Fruit fly (Drosophila melanogaster): ENCODE data around the gene Gnpnat.
A peak's percentile ranks its signal among the peaks of the same experiment; 100 is the strongest.

Gene Gnpnat

dm6 chr3R:29786016-29786996 is 48.2 kb downstream of the Gnpnat start (continued):
- no peak for TF ChIP-seq Lhr (GFP tag; optimal IDR thresholded peaks at IDR 0.05)
- peak; percentile 80 for TF ChIP-seq sens (GFP tag)
- 0 out of 2 replicates have a peak, but pooled peaks have one; percentile 30 for TF ChIP-seq E2f1 (GFP tag; IDR thresholded peaks at IDR 0.05)
- no peak for TF ChIP-seq Doc2 (GFP tag; IDR thresholded peaks at IDR 0.05)
- no peak for TF ChIP-seq CG16815 (GFP tag; optimal IDR thresholded peaks at IDR 0.05)
- TF ChIP-seq corto (GFP tag; optimal IDR thresholded peaks at IDR 0.05): peak; percentile 46
- peak; percentile 87 for TF ChIP-seq Ets65A (GFP tag)
- TF ChIP-seq CG15011 (GFP tag; optimal IDR thresholded peaks at IDR 0.05): no peak
- peak; percentile 14 for TF ChIP-seq fd96Cb (tag; optimal IDR thresholded peaks at IDR 0.05)
- no peak for TF ChIP-seq CkIIα-i1 (GFP tag; IDR thresholded peaks at IDR 0.05)
- TF ChIP-seq CG14441 (GFP tag; IDR thresholded peaks at IDR 0.05): peak; percentile 56
- TF ChIP-seq CG17328 (GFP tag; IDR thresholded peaks at IDR 0.05): peak; percentile 28; the same call in 1 of the 2 replicates
- TF ChIP-seq Sry-β (GFP tag; optimal IDR thresholded peaks at IDR 0.05): no peak
- TF ChIP-seq NFAT (GFP tag; IDR thresholded peaks at IDR 0.05): no peak
- TF ChIP-seq pb (GFP tag; optimal IDR thresholded peaks at IDR 0.05): no peak
- no peak for TF ChIP-seq otp (GFP tag; IDR thresholded peaks at IDR 0.05)
- no peak for TF ChIP-seq CG14965 (GFP tag; optimal IDR thresholded peaks at IDR 0.05; ENCODE audit: borderline replicate concordance)
- 0 out of 3 replicates have a peak, but pooled peaks have one; percentile 9 for TF ChIP-seq CG2889 (GFP tag; IDR thresholded peaks at IDR 0.05)
- TF ChIP-seq Abd-B (GFP tag; optimal IDR thresholded peaks at IDR 0.05): no peak
- TF ChIP-seq Aef1 (GFP tag; IDR thresholded peaks at IDR 0.05): peak; percentile 39; the same call in 1 of the 3 replicates
- TF ChIP-seq CG6272 (GFP tag; IDR thresholded peaks at IDR 0.05): no peak
- no peak for TF ChIP-seq prd (optimal IDR thresholded peaks at IDR 0.05)
- TF ChIP-seq prd (GFP tag; IDR thresholded peaks at IDR 0.05): peak; percentile 49; the same call in 1 of the 3 replicates
- TF ChIP-seq ci (GFP tag; IDR thresholded peaks at IDR 0.05): peak; percentile 54; the same call in 2 of the 3 replicates
- no peak for TF ChIP-seq CG13424 (tag; optimal IDR thresholded peaks at IDR 0.05)
- no peak for TF ChIP-seq Atf3 (GFP tag; optimal IDR thresholded peaks at IDR 0.05)
- TF ChIP-seq CG6683 (GFP tag; optimal IDR thresholded peaks at IDR 0.05): no peak
- TF ChIP-seq CG33557 (GFP tag; optimal IDR thresholded peaks at IDR 0.05): no peak
- TF ChIP-seq CG32767 (GFP tag; IDR thresholded peaks at IDR 0.05): no peak
- no peak for TF ChIP-seq CG6654 (GFP tag; optimal IDR thresholded peaks at IDR 0.05)
- TF ChIP-seq Xrp1 (GFP tag; IDR thresholded peaks at IDR 0.05): peak; percentile 43; the same call in 1 of the 2 replicates
- TF ChIP-seq Ada2b (GFP tag; IDR thresholded peaks at IDR 0.05): peak; percentile 24; the same call in 1 of the 2 replicates
- TF ChIP-seq CG14014 (GFP tag; IDR thresholded peaks at IDR 0.05): 0 out of 2 replicates have a peak, but pooled peaks have one; percentile 26
- peak; percentile 2 for TF ChIP-seq CG4854 (GFP tag; optimal IDR thresholded peaks at IDR 0.05)
- TF ChIP-seq CG9727 (GFP tag; optimal IDR thresholded peaks at IDR 0.05): no peak
- TF ChIP-seq ase (GFP tag; IDR thresholded peaks at IDR 0.05): no peak
- TF ChIP-seq kay (GFP tag; optimal IDR thresholded peaks at IDR 0.05): peak; percentile 5
- peak; percentile 26; the same call in 1 of the 2 replicates for TF ChIP-seq HLH3B (GFP tag; IDR thresholded peaks at IDR 0.05)
- no peak for TF ChIP-seq dpn (GFP tag; optimal IDR thresholded peaks at IDR 0.05)
- TF ChIP-seq CG2875 (GFP tag; optimal IDR thresholded peaks at IDR 0.05): no peak
- no peak for TF ChIP-seq hkb (optimal IDR thresholded peaks at IDR 0.05)
- peak; percentile 41; the same call in 1 of the 2 replicates for TF ChIP-seq hkb (GFP tag; IDR thresholded peaks at IDR 0.05)
- no peak for TF ChIP-seq Mrtf (GFP tag; IDR thresholded peaks at IDR 0.05)
- TF ChIP-seq unc-4 (GFP tag; IDR thresholded peaks at IDR 0.05; ENCODE audit: partially characterized antibody): no peak
- TF ChIP-seq crol (GFP tag; IDR thresholded peaks at IDR 0.05): peak; percentile 57
- no peak for TF ChIP-seq MESR4 (GFP tag; optimal IDR thresholded peaks at IDR 0.05)
- TF ChIP-seq CG7372 (GFP tag; IDR thresholded peaks at IDR 0.05): no peak
- no peak for TF ChIP-seq Six4 (GFP tag; optimal IDR thresholded peaks at IDR 0.05)
- no peak for TF ChIP-seq dan (GFP tag; IDR thresholded peaks at IDR 0.05)
- 0 out of 3 replicates have a peak, but pooled peaks have one; percentile 14 for TF ChIP-seq tgo (GFP tag; IDR thresholded peaks at IDR 0.05)
